Worm (Caenorhabditis elegans) whole organism, young adult: ENCODE measurements around the gene Y75B12A.2.
A peak's percentile ranks its signal among the peaks of the same experiment; 100 is the strongest.

Source experiments
- B0019.2 ChIP-seq: fragments of 200-800 bp; sonication (Bioruptor generic); conservative IDR thresholded peaks from 2 replicates; pipeline ENCODE4 v1.3.6; 2022; ENCODE audit warnings: missing genetic modification reagents, missing genetic modification characterization, missing compliant biosample characterization
- F23B12.7 ChIP-seq: sonication (generic microtip); optimal IDR thresholded peaks from 2 replicates; lab custom pipeline; 2017; ENCODE audit warnings: missing genetic modification characterization, mild to moderate bottlenecking, missing compliant biosample characterization, antibody characterized with exemption, moderate library complexity; ENCODE audit not compliant: insufficient read depth
- F37B4.10 ChIP-seq: fragments of 200-800 bp; sonication (Bioruptor generic); IDR thresholded peaks from 2 replicates; pipeline ENCODE4 v1.3.6; 2022; ENCODE audit warnings: missing genetic modification characterization, missing compliant biosample characterization
- F39B2.1 ChIP-seq: fragments of 200-800 bp; sonication (Bioruptor generic); IDR thresholded peaks from 2 replicates; pipeline ENCODE4 v1.3.6; 2022; ENCODE audit warnings: missing genetic modification reagents, missing genetic modification characterization, missing compliant biosample characterization
- F57C9.4 ChIP-seq: sonication (generic microtip); optimal IDR thresholded peaks from 2 replicates; lab custom pipeline; 2017; ENCODE audit warnings: mild to moderate bottlenecking, missing genetic modification characterization, missing compliant biosample characterization
- K11D2.4 ChIP-seq: fragments of 200-800 bp; sonication (Bioruptor generic); IDR thresholded peaks from 2 replicates; pipeline ENCODE4 v1.3.6; 2022; ENCODE audit warnings: missing genetic modification reagents, missing genetic modification characterization, missing compliant biosample characterization
- T07F8.4 ChIP-seq: sonication (generic microtip); optimal IDR thresholded peaks from 2 replicates; lab custom pipeline; 2016; ENCODE audit warnings: mild to moderate bottlenecking, missing genetic modification characterization, moderate library complexity, missing compliant biosample characterization
- T26A5.8 ChIP-seq: sonication (generic microtip); optimal IDR thresholded peaks from 2 replicates; lab custom pipeline; 2016; ENCODE audit warnings: missing genetic modification characterization, missing compliant biosample characterization
- Y53F4B.3 ChIP-seq: fragments of 200-800 bp; sonication (Bioruptor generic); IDR thresholded peaks from 2 replicates; pipeline ENCODE4 v1.3.6; 2022; ENCODE audit warnings: missing genetic modification reagents, missing genetic modification characterization, missing compliant biosample characterization
- Y53G8AR.9 ChIP-seq: fragments of 200-800 bp; sonication (Bioruptor generic); conservative IDR thresholded peaks from 2 replicates; pipeline ENCODE4 v1.3.6; 2022; ENCODE audit warnings: missing genetic modification reagents, missing genetic modification characterization, missing compliant biosample characterization
- Y79H2A.3 ChIP-seq: fragments of 200-800 bp; sonication (Bioruptor generic); conservative IDR thresholded peaks from 2 replicates; pipeline ENCODE4 v1.3.6; 2022; ENCODE audit warnings: missing genetic modification reagents, missing genetic modification characterization, missing compliant biosample characterization
- Y95B8A.8 ChIP-seq: fragments of 200-800 bp; sonication (Bioruptor generic); IDR thresholded peaks from 2 replicates; pipeline ENCODE4 v1.3.6; 2022; ENCODE audit warnings: missing genetic modification reagents, missing genetic modification characterization, missing compliant biosample characterization
- akir-1 ChIP-seq: fragments of 200-800 bp; sonication (Bioruptor generic); optimal IDR thresholded peaks from 2 replicates; lab custom pipeline; 2018; ENCODE audit warnings: mild to moderate bottlenecking, missing genetic modification characterization, moderate library complexity, missing compliant biosample characterization
- ama-1 ChIP-seq, 3 experiments: fragments of 150-350 bp in 1 of 3; sonication (generic microtip) in 2 of 3; optimal IDR thresholded peaks; 2 replicates each; lab custom pipeline; 2014 to 2018; ENCODE audit warnings: missing biosample characterization in 2 of 3, missing genetic modification characterization in 2 of 3, missing genetic modification reagents in 2 of 3
- atf-7 ChIP-seq: sonication (generic microtip); optimal IDR thresholded peaks from 2 replicates; lab custom pipeline; 2017; ENCODE audit warnings: mild to moderate bottlenecking, missing genetic modification characterization, missing compliant biosample characterization
- athp-1 ChIP-seq: sonication (generic microtip); optimal IDR thresholded peaks from 2 replicates; lab custom pipeline; 2017; ENCODE audit warnings: mild to moderate bottlenecking, missing genetic modification characterization, missing compliant biosample characterization
- cebp-2 ChIP-seq: fragments of 200-800 bp; sonication (Bioruptor generic); IDR thresholded peaks from 2 replicates; pipeline ENCODE4 v1.3.6; 2022; ENCODE audit warnings: missing genetic modification characterization, missing compliant biosample characterization
- ceh-58 ChIP-seq: fragments of 200-800 bp; sonication (Bioruptor generic); IDR thresholded peaks from 2 replicates; pipeline ENCODE4 v1.3.6; 2022; ENCODE audit warnings: missing genetic modification characterization, missing compliant biosample characterization
- dox-1 ChIP-seq: fragments of 200-800 bp; sonication (Bioruptor generic); IDR thresholded peaks from 2 replicates; pipeline ENCODE4 v1.3.6; 2022; ENCODE audit warnings: missing genetic modification reagents, missing genetic modification characterization, missing compliant biosample characterization
- dpff-1 ChIP-seq: sonication (generic microtip); optimal IDR thresholded peaks from 2 replicates; lab custom pipeline; 2017; ENCODE audit warnings: mild to moderate bottlenecking, missing genetic modification characterization, missing compliant biosample characterization
- egl-44 ChIP-seq: fragments of 200-800 bp; sonication (Bioruptor generic); IDR thresholded peaks from 2 replicates; pipeline ENCODE4 v1.3.6; 2022; ENCODE audit warnings: missing genetic modification reagents, missing genetic modification characterization, missing compliant biosample characterization
- egrh-3 ChIP-seq: fragments of 200-800 bp; sonication (Bioruptor generic); IDR thresholded peaks from 2 replicates; pipeline ENCODE4 v1.3.6; 2022; ENCODE audit warnings: missing genetic modification reagents, missing genetic modification characterization, missing compliant biosample characterization
- fkh-3 ChIP-seq: sonication (generic microtip); optimal IDR thresholded peaks from 2 replicates; lab custom pipeline; 2016; ENCODE audit warnings: mild to moderate bottlenecking, missing genetic modification characterization, missing compliant biosample characterization
- gei-17 ChIP-seq: fragments of 200-800 bp; sonication (Bioruptor generic); optimal IDR thresholded peaks from 2 replicates; lab custom pipeline; 2018; ENCODE audit warnings: mild to moderate bottlenecking, missing genetic modification characterization, missing compliant biosample characterization
- him-1 ChIP-seq: sonication (generic microtip); optimal IDR thresholded peaks from 2 replicates; lab custom pipeline; 2016; ENCODE audit warnings: missing genotype, missing genetic modification reagents, missing genetic modification characterization, missing compliant biosample characterization
- hlh-26 ChIP-seq: fragments of 200-800 bp; sonication (Bioruptor generic); conservative IDR thresholded peaks from 2 replicates; pipeline ENCODE4 v1.3.6; 2022; ENCODE audit warnings: missing genetic modification reagents, missing genetic modification characterization, missing compliant biosample characterization
- hmg-1.2 ChIP-seq: fragments of 200-800 bp; sonication (Bioruptor generic); IDR thresholded peaks from 2 replicates; pipeline ENCODE4 v1.3.6; 2022; ENCODE audit warnings: missing genetic modification reagents, missing genetic modification characterization, missing compliant biosample characterization
- hrde-1 ChIP-seq: sonication (generic microtip); optimal IDR thresholded peaks from 2 replicates; lab custom pipeline; 2016; ENCODE audit warnings: missing genetic modification characterization, mild to moderate bottlenecking, missing compliant biosample characterization, moderate library complexity, missing genotype, missing genetic modification reagents, borderline replicate concordance
- hsf-1 ChIP-seq: fragments of 200-800 bp; sonication (Bioruptor generic); IDR thresholded peaks from 2 replicates; pipeline ENCODE4 v1.3.6; 2022; ENCODE audit warnings: missing genetic modification reagents, missing genetic modification characterization, missing compliant biosample characterization
- lag-1 ChIP-seq: fragments of 200-800 bp; sonication (Bioruptor generic); IDR thresholded peaks from 2 replicates; pipeline ENCODE4 v1.3.6; 2022; ENCODE audit warnings: missing genetic modification reagents, missing genetic modification characterization, missing compliant biosample characterization
- let-607 ChIP-seq, 2 experiments: fragments of 200-800 bp in 1 of 2; sonication (Bioruptor generic) in 1 of 2; sonication (generic microtip) in 1 of 2; optimal IDR thresholded peaks; 2 replicates each; lab custom pipeline; 2016 to 2018; ENCODE audit warnings: mild to moderate bottlenecking in 2 of 2, missing compliant biosample characterization in 2 of 2, missing genetic modification characterization in 2 of 2, moderate library complexity in 2 of 2, missing genotype in 1 of 2
- lsl-1 ChIP-seq: fragments of 200-800 bp; sonication (Bioruptor generic); optimal IDR thresholded peaks from 2 replicates; lab custom pipeline; 2018; ENCODE audit warnings: mild to moderate bottlenecking, missing genetic modification characterization, moderate library complexity, missing compliant biosample characterization
- madf-10 ChIP-seq: sonication (generic microtip); optimal IDR thresholded peaks from 2 replicates; lab custom pipeline; 2016; ENCODE audit warnings: mild to moderate bottlenecking, missing genetic modification characterization, missing compliant biosample characterization
- madf-8 ChIP-seq: fragments of 200-800 bp; sonication (Bioruptor generic); conservative IDR thresholded peaks from 2 replicates; pipeline ENCODE4 v1.3.6; 2022; ENCODE audit warnings: missing genetic modification reagents, missing genetic modification characterization, missing compliant biosample characterization
- mes-4 ChIP-seq: sonication (generic microtip); optimal IDR thresholded peaks from 2 replicates; lab custom pipeline; 2016; ENCODE audit warnings: missing genotype, missing genetic modification characterization, missing compliant biosample characterization
- nfya-1 ChIP-seq: sonication (generic microtip); optimal IDR thresholded peaks from 2 replicates; lab custom pipeline; 2017; ENCODE audit warnings: antibody characterized with exemption, missing compliant biosample characterization, missing genetic modification characterization, borderline replicate concordance; ENCODE audit not compliant: insufficient read depth
- nfyb-1 ChIP-seq: fragments of 200-800 bp; sonication (Bioruptor generic); IDR thresholded peaks from 2 replicates; pipeline ENCODE4 v1.3.6; 2022; ENCODE audit warnings: missing genetic modification reagents, missing genetic modification characterization, missing compliant biosample characterization
- nhr-179 ChIP-seq: sonication (generic microtip); optimal IDR thresholded peaks from 2 replicates; lab custom pipeline; 2016; ENCODE audit warnings: mild to moderate bottlenecking, missing genetic modification characterization, missing compliant biosample characterization
- nhr-27 ChIP-seq: fragments of 200-800 bp; sonication (Bioruptor generic); optimal IDR thresholded peaks from 2 replicates; lab custom pipeline; 2018; ENCODE audit warnings: mild to moderate bottlenecking, missing genetic modification characterization, moderate library complexity, missing compliant biosample characterization
- pbrm-1 ChIP-seq: fragments of 200-800 bp; sonication (Bioruptor generic); IDR thresholded peaks from 2 replicates; pipeline ENCODE4 v1.3.6; 2022; ENCODE audit warnings: missing genetic modification reagents, missing genetic modification characterization, missing compliant biosample characterization
- sdz-38 ChIP-seq: sonication (generic microtip); optimal IDR thresholded peaks from 2 replicates; lab custom pipeline; 2016; ENCODE audit warnings: missing genotype, missing genetic modification characterization, missing compliant biosample characterization
- snpc-1.1 ChIP-seq: sonication (generic microtip); optimal IDR thresholded peaks from 2 replicates; lab custom pipeline; 2017; ENCODE audit warnings: missing genetic modification characterization, mild to moderate bottlenecking, missing compliant biosample characterization, antibody characterized with exemption, moderate library complexity, missing genotype, missing genetic modification reagents; ENCODE audit not compliant: insufficient read depth
- snpc-3.4 ChIP-seq: sonication (generic microtip); optimal IDR thresholded peaks from 2 replicates; lab custom pipeline; 2017; ENCODE audit warnings: missing genetic modification characterization, mild to moderate bottlenecking, missing compliant biosample characterization, antibody characterized with exemption, moderate library complexity, missing genotype, missing genetic modification reagents
- xnd-1 ChIP-seq: sonication (generic microtip); optimal IDR thresholded peaks from 2 replicates; lab custom pipeline; 2016; ENCODE audit warnings: missing genotype, missing genetic modification reagents, missing genetic modification characterization, missing compliant biosample characterization
- ztf-22 ChIP-seq: fragments of 200-800 bp; sonication (Bioruptor generic); optimal IDR thresholded peaks from 2 replicates; lab custom pipeline; 2018; ENCODE audit warnings: mild to moderate bottlenecking, missing genetic modification characterization, moderate library complexity, missing compliant biosample characterization
- ztf-25 ChIP-seq: fragments of 200-800 bp; sonication (Bioruptor generic); IDR thresholded peaks from 2 replicates; pipeline ENCODE4 v1.3.6; 2022; ENCODE audit warnings: missing genetic modification reagents, missing genetic modification characterization, missing compliant biosample characterization
- ztf-26 ChIP-seq: sonication (generic microtip); optimal IDR thresholded peaks from 2 replicates; lab custom pipeline; 2017; ENCODE audit warnings: missing genetic modification characterization, missing compliant biosample characterization
- ztf-28 ChIP-seq: fragments of 200-800 bp; sonication (Bioruptor generic); IDR thresholded peaks from 2 replicates; pipeline ENCODE4 v1.3.6; 2022; ENCODE audit warnings: missing genetic modification reagents, missing genetic modification characterization, missing compliant biosample characterization

Y75B12A.2 gene

ce11 chrV:15136772-15137171, 27.4 kb downstream of the Y75B12A.2 start, which contains the start of gene aipl-1 (continued):
- TF ChIP-seq F39B2.1 (GFP tag; lab: Robert Waterston, UW) (no peak), gei-17 (GFP tag; lab: Kevin White, UChicago) (no peak), ztf-25 (GFP tag; lab: Robert Waterston, UW) (no peak), nfyb-1 (GFP tag; lab: Robert Waterston, UW) (no peak), athp-1 (no peak), egl-44 (no peak), nhr-179 (tag; lab: Kevin White, UChicago) (no peak), snpc-1.1 (no peak), B0019.2 (GFP tag; lab: Robert Waterston, UW) (0 out of 2 replicates have a peak, but pooled peaks have one; percentile 42), hrde-1 (tag; lab: Kevin White, UChicago) (no peak), snpc-3.4 (tag; lab: Kevin White, UChicago) (peak; percentile 25), mes-4 (tag; lab: Kevin White, UChicago) (no peak), atf-7 (tag; lab: Kevin White, UChicago) (no peak), dpff-1 (tag; lab: Kevin White, UChicago) (no peak), Y53G8AR.9 (GFP tag; lab: Robert Waterston, UW) (no peak), let-607 (tag; optimal IDR thresholded peaks at IDR 0.05; lab: Kevin White, UChicago) (no peak), T26A5.8 (tag; lab: Kevin White, UChicago) (no peak), nhr-27 (tag; lab: Kevin White, UChicago) (no peak), Y79H2A.3 (GFP tag; lab: Robert Waterston, UW) (no peak), madf-8 (GFP tag; lab: Robert Waterston, UW) (no peak), F57C9.4 (tag; lab: Kevin White, UChicago) (no peak), lag-1 (GFP tag; lab: Robert Waterston, UW) (no peak), pbrm-1 (GFP tag; lab: Robert Waterston, UW) (no peak), xnd-1 (no peak), sdz-38 (tag; lab: Kevin White, UChicago) (no peak), F37B4.10 (GFP tag; lab: Robert Waterston, UW) (no peak), Y53F4B.3 (GFP tag; lab: Robert Waterston, UW) (no peak), F23B12.7 (tag; lab: Kevin White, UChicago) (peak; percentile 76), ztf-28 (GFP tag; lab: Robert Waterston, UW) (no peak), hsf-1 (GFP tag; lab: Robert Waterston, UW) (no peak; the same call in 1 of the 2 replicates), akir-1 (GFP tag; lab: Kevin White, UChicago) (no peak), madf-10 (tag; lab: Kevin White, UChicago) (peak; percentile 8), hmg-1.2 (GFP tag; lab: Robert Waterston, UW) (peak; percentile 98), lsl-1 (peak; percentile 48), ceh-58 (GFP tag; lab: Robert Waterston, UW) (no peak), hlh-26 (GFP tag; lab: Robert Waterston, UW) (no peak), ama-1 (optimal IDR thresholded peaks at IDR 0.05; lab: Kevin White, UChicago) (no peak), ama-1 (GFP tag; optimal IDR thresholded peaks at IDR 0.05; lab: Kevin White, UChicago) (no peak), T07F8.4 (tag; lab: Kevin White, UChicago) (no peak), Y95B8A.8 (0 out of 2 replicates have a peak, but pooled peaks have one; percentile 31), fkh-3 (tag; lab: Kevin White, UChicago) (no peak), ztf-26 (tag; lab: Kevin White, UChicago) (no peak), egrh-3 (GFP tag; lab: Robert Waterston, UW) (no peak), him-1 (tag; lab: Kevin White, UChicago) (no peak), dox-1 (GFP tag; lab: Robert Waterston, UW) (peak; percentile 73), ztf-22 (no peak), nfya-1 (no peak), cebp-2 (GFP tag; lab: Robert Waterston, UW) (no peak), K11D2.4 (GFP tag; lab: Robert Waterston, UW) (no peak)
